Fruit fly (Drosophila melanogaster) Kc167 (cell line): Measurements from ENCODE around the gene Gr93c.

Source experiments
- Myc ChIP-seq: fragments of >200 bp; optimal IDR thresholded peaks from 2 replicates; lab custom pipeline; 2017; ENCODE audit warnings: missing external identifiers
- Sin3A ChIP-seq: fragments of >200 bp; optimal IDR thresholded peaks from 2 replicates; lab custom pipeline; 2018; ENCODE audit warnings: missing external identifiers
- h ChIP-seq: fragments of >200 bp; optimal IDR thresholded peaks from 3 replicates; lab custom pipeline; 2018; ENCODE audit warnings: missing external identifiers
- insv ChIP-seq: fragments of >200 bp; optimal IDR thresholded peaks from 3 replicates; lab custom pipeline; 2018; ENCODE audit warnings: missing external identifiers
- psq ChIP-seq: fragments of >200 bp; optimal IDR thresholded peaks from 2 replicates; lab custom pipeline; 2017; ENCODE audit warnings: missing external identifiers
- ttk ChIP-seq: sonication (Bioruptor generic); optimal IDR thresholded peaks from 2 replicates; lab custom pipeline; 2017; ENCODE audit warnings: missing external identifiers

The Gr93c gene

DNA sequence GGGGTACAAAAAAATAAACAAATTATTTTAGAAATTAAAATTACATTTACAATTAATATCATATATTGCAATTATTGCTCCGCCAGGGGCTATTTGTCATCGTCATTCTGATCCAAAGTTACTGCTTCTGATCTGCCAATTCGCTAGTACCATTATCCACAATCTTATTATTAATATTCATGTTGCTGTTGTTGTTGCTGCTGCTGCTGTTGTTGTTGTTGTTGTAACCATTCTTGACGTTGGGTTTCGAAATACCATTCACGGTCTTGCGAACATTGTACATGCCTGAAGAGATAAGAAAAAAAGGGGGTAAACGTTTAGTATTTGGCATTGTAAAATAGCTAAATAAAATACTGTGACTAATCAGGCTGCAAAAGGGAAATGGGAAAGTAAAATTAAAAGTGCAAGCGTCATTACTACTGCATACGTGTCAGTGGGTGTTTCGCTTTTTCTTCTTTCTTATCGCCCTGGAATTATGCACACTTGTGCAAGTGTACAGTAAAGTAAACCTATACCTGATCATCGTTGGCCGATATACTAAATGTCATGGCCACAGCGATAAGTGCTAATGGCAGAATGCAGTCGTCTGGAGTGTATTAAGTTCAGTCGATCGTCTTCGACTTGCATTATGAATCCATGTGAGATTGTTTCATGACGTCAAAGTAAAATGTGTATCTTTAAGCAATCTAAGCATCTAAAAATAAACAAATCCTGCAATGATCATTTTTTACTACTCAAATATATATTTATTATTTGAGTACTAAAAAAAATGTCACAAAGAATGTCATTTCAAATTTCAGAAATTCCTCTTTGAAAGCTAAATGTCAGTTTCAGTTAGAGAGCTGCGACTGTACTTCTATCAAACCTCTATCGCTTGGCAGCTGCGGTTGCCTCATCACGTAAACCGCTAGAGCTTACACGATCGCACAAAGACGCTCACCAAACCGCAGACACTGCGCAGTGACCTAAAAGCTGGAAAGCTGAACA, 6.8 kb upstream of the Gr93c start:
- no peak for TF ChIP-seq Sin3A (lab: Kevin White, UChicago)
- TF ChIP-seq ttk (lab: Kevin White, UChicago): no peak
- TF ChIP-seq insv: no peak
- no peak for TF ChIP-seq psq
- TF ChIP-seq Myc: no peak
- TF ChIP-seq h (lab: Kevin White, UChicago): no peak

DNA sequence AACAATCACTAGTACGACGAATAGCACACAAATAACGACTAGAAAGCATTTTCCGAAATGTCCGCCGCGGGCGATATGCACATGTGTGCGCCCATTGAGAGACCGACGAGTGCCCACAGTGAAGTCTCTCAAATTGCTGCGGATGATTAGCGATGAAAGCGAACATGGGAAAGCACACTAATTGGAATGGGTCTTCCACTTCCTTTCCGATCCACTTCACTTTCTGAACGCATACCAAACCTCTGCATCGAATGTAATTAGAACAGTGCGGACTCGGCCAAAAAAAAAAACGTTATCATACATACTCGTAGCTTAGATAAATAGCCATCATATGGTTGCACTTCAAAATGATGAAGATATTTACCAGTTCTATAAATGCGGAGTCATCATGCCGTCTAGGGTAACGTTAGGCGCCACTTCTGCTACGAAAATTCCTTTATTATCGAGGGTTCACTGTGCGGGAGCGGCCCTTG, 5.0 kb upstream of the Gr93c start:
- TF ChIP-seq ttk (lab: Kevin White, UChicago) (no peak), psq (no peak), h (lab: Kevin White, UChicago) (no peak), Myc (no peak), Sin3A (lab: Kevin White, UChicago) (no peak), insv (no peak)

DNA sequence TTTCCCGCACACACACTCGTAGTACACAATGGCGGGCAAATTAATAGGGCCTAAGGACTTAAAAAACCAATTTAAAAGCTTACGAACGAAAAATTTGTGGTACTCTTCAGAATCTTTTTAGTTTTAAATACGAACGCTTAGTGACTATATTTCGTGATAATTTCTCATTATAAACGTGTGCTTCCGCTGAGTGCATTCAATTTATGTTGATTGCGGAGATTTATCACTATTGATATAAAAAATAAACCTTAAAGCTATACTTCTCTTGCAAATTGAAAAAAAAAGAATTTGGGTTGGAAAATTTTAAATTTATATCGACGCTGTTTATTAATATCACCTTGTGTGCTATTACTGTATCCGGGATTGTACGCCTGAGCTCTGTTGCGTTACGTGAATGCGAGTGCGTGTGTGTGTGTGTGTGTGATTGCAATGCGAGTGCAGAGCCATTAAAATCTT, 4.0 kb upstream of the Gr93c start:
- TF ChIP-seq Sin3A (lab: Kevin White, UChicago) (no peak), ttk (lab: Kevin White, UChicago) (no peak), psq (no peak), Myc (no peak), h (lab: Kevin White, UChicago) (no peak), insv (no peak)

DNA sequence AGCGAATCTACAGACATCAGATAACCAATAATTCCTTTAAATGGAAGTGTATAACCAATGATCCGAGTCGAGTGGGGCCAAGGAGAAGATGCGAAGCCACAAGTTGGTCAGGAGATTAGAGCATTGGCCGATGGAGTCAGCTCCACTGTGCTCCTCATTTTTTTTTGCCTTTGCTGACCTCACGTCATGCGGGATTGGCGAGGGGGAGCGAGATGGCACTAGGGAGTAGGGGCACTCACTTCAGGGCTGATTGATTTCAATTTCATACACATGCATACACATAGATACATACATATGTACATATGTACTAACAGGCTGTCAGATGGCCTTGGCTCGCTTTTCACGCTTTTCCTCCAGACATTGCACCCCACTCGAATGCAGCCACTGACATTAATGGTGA, 3.2 kb upstream of the Gr93c start:
- TF ChIP-seq h (lab: Kevin White, UChicago) (no peak), psq (no peak), Sin3A (lab: Kevin White, UChicago) (no peak), Myc (no peak), ttk (lab: Kevin White, UChicago) (no peak), insv (no peak)

DNA sequence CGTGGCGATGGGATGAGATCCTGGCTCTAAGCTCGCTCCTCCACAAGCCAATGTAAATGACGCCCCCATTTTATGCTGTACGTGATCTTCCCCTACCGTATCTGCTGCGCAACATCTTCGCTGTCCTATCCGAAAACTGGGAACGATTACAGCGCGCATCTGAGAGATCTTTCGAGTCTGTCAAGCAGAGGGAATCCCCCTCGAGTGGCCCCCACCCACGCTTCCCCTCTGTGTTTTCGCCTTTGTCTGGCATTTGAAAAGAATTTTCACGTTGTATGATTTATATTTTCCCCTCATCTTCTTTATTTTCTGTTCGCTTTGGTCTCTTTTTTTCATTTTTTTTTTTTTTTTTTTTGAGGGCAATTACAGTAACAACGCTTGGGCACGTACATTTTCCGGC, 2.4 kb upstream of the Gr93c start:
- no peak for TF ChIP-seq Myc
- no peak for TF ChIP-seq psq
- TF ChIP-seq Sin3A (lab: Kevin White, UChicago): no peak
- TF ChIP-seq ttk (lab: Kevin White, UChicago): no peak
- no peak for TF ChIP-seq insv
- no peak for TF ChIP-seq h (lab: Kevin White, UChicago)

DNA sequence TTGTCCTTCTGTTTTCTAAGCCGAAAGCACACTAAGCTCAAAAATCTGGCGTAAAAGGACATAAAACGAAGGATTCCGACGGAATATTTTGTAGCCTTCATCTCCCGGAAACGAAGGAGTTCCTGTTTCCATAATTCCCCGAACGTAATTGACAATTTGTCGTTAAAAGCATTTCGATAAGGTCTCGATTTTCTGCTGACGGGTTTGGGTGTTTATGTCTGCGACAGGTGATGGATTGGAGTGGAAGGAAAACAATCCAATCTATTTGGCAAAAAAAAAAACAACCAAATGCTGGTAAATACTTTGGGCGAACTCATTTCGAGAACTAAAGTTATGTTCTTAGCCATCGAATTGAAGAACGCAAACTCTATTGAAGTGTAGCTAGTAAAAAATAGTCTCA, 1.5 kb upstream of the Gr93c start, which contains the start of gene Gr93d:
Gr93d (minus strand) TSS at position 101 of the 400 bp plus-strand sequence.
- TF ChIP-seq Myc (no peak), h (lab: Kevin White, UChicago) (no peak), insv (no peak), ttk (lab: Kevin White, UChicago) (no peak), psq (no peak), Sin3A (lab: Kevin White, UChicago) (no peak)

DNA sequence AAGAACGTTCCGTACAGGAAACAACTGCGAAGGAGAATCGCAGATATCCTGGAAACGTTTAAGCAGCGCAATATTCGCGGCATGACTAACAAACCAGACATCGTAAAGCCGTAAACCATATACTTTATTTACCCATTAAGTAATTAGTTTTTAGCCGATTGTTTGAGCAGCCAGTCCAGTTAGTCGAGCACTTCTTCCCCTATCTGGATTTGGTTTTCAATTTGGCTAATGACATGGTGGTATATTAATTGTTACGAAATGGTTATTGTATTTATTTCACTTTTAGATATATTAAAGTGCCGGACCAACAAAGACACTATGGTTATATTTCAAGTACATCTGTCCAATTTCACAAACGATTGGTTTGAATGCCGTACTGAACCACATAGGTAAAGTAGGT, 1.4 kb downstream of the Gr93c start, which contains the start of gene Gr93b:
Gr93b (minus strand) TSS at position 101 of the 400 bp plus-strand sequence.
- TF ChIP-seq psq (no peak), insv (no peak), Sin3A (lab: Kevin White, UChicago) (no peak)

DNA sequence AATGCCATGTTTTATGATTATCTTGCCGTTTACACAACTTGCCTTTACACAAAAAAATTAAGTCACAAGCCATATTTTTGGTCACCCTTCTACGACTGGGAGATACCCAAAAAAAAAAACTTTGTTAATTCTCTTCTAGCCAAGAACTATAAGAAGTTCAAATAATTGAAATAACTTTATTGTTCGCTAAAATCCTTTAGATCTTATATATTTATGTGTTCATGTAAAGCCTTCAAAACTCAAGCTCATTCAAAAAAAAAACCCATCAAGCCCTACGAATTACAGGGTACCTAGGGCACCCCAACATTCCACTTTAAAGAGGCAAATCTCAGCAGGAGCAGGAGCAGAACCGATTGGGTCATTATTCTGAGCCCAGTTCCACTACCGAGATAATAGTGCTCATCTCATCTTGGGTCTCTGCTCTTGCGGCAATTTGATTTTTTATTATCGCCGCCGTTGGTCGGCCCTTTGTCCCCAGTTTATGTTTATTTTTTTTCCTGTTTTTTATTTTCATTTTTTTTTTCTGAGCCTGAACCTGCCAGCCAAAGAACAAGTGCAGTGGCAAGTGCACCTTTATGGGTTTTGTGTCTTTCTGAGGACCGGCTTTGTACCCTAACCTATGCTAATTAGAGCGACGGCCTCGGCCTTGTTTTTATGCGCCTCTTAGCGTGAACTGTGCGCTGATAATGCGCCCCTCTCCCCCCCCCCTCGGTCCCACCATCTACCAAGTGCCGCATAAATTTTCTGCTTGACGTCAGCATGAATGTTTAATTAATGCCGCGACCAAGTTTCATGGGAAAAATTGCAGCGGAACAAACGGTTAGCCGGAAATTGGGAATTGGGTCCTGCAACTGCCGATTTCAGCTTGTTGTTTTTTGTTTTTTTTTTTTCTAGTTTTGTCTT, 3.3 kb downstream of the Gr93c start:
- TF ChIP-seq psq (no peak), insv (no peak), Myc (no peak), h (lab: Kevin White, UChicago) (no peak), Sin3A (lab: Kevin White, UChicago) (no peak), ttk (lab: Kevin White, UChicago) (no peak)

DNA sequence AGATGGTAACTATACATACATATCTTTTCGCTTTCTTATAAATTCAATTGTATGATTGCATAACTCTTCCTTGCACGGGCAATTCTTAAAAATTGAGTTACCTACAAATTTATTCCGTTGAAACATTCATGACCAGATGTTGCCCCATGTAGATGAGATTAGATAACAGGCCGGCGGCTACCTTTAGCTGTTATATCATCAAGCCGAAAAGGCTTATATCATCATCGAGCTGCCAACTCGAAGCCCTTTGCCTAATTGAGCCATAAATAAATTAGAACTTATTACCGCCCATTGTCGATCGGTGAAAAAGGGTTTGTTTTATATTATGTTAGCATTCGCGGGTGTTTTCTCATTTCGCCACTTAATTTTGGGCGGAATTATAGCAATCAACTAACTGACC, 4.6 kb downstream of the Gr93c start:
- TF ChIP-seq Sin3A (lab: Kevin White, UChicago) (no peak), psq (no peak), ttk (lab: Kevin White, UChicago) (no peak), insv (no peak), h (lab: Kevin White, UChicago) (no peak), Myc (no peak)

DNA sequence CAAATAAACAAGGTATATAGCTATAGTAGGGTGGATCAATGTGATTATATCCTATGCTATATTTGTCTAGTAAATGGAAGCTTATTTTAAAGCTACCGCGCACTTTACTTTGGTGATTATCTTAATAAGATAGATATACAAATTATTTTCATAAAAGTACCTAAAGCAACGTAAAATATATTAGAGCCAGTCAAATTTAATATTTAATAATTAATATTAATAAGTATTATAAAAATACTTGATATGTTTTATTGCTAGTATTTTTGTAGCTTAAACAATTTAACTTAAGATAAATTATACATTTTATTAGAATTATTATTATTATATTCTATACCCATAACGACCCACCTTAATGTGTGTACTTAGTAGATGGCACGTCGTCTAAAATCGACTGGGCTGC, 5.4 kb downstream of the Gr93c start:
- no peak for TF ChIP-seq psq
- TF ChIP-seq insv: no peak
- no peak for TF ChIP-seq Myc
- no peak for TF ChIP-seq Sin3A (lab: Kevin White, UChicago)
- no peak for TF ChIP-seq h (lab: Kevin White, UChicago)
- no peak for TF ChIP-seq ttk (lab: Kevin White, UChicago)

DNA sequence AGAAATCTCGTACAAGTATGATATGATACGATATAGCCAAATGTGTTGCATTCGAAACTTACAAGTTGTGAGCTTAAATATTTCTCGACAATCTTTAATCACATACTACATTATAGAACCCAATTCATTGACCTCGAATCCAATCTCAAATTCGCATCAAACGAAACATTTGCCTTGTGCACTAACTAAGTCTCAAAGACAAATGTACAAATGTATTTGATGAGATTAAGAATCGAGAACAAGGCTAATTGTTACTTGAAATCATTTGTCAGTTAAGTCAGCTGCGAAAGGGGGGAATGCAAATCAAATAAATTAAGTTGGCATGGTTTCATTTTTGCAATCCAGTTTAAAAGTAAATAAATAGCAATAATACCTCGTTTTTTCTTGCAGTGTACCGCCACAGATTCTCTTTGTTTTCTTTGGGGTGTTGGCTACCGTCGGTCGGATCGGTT, 6.5 kb downstream of the Gr93c start:
- TF ChIP-seq h (lab: Kevin White, UChicago): no peak
